Fruit fly (Drosophila melanogaster): ENCODE results near the gene DZIP1.

DNA sequence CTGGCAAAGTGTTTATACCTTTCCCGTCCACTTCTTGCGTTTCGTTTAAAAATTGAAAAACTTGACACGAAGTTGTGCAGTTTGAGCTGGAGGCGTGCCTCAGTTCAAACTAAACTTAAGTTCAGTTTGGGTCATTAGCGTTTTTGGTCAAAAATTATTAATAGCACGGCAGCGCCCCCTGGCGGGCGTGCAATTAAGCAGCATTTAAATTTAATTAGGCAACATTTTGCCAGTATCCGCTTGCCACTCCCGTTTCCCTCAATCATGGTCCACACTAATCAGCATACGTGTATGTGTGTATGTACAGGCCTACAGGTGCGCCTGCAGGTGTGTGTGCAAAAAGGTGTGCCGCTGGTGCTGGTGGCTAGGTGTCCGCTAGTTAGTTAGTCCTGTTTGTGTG, 11.5 kb upstream of the DZIP1 start:
- no peak for TF ChIP-seq toe (GFP tag; optimal IDR thresholded peaks at IDR 0.05)
- TF ChIP-seq ovo (GFP tag; optimal IDR thresholded peaks at IDR 0.05) = no peak
- no peak for TF ChIP-seq bab1 (GFP tag; optimal IDR thresholded peaks at IDR 0.05)
- no peak for TF ChIP-seq CG12768 (GFP tag; optimal IDR thresholded peaks at IDR 0.05)
- TF ChIP-seq tj (GFP tag; optimal IDR thresholded peaks at IDR 0.05) = no peak
- TF ChIP-seq kay (GFP tag; ENCODE audit: borderline replicate concordance) = no peak
- no peak for TF ChIP-seq CG11617 (GFP tag; optimal IDR thresholded peaks at IDR 0.05)
- no peak for TF ChIP-seq CG5204 (GFP tag; optimal IDR thresholded peaks at IDR 0.05)
- TF ChIP-seq CG14711 (tag; optimal IDR thresholded peaks at IDR 0.05) = no peak
- no peak for TF ChIP-seq cic (GFP tag; optimal IDR thresholded peaks at IDR 0.05)
- TF ChIP-seq cnc (optimal IDR thresholded peaks at IDR 0.05) = no peak
- no peak for TF ChIP-seq Hr96 (GFP tag; optimal IDR thresholded peaks at IDR 0.05)
- no peak for TF ChIP-seq CG7101 (tag; optimal IDR thresholded peaks at IDR 0.05)
- no peak for TF ChIP-seq Clk (GFP tag; optimal IDR thresholded peaks at IDR 0.05)

Measured in whole organism, adult.